Fruit fly (Drosophila melanogaster): ENCODE data around the gene CG33116.

Gene CG33116

DNA sequence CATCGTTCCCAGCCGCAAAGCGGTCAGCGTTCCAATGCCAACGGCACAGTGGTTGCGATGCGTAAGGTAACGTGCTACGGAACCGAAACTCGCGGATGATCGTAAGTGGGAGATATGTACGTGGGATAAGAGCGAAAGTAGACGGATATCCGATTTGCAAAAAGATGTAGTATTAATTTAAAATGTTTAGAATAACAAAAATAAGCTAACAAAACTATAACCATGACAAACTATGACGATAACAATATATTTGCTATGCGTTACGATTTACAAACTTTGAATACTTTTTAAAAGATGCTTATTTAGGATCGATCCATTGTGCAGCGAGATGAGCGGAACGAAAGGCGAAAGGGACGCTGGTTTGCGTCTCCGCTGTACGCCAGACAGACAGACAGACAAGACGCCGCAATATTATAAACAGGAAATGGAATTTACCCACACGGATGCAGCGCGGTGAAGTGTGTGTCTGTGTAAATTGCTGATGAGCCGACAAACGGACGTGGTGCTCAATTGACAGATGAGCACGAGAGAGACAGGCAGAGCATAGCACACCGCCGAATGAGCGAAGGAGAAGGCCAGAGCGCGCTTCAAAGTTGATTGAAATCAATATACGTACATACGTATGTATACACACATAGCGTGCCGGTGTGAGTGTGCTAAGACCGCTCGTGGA lies 42.5 kb downstream of the CG33116 start (continued):
- no peak for TF ChIP-seq pan (optimal IDR thresholded peaks at IDR 0.05)
- TF ChIP-seq pan (GFP tag; optimal IDR thresholded peaks at IDR 0.05 in 1 of 2, IDR thresholded peaks at IDR 0.05 in 1 of 2) = peak in 1 of 2 experiments; percentile 95
- peak; percentile 97 for TF ChIP-seq esg (GFP tag; conservative IDR thresholded peaks at IDR 0.05)
- peak; percentile 82 for TF ChIP-seq ftz-f1 (GFP tag; optimal IDR thresholded peaks at IDR 0.05)
- TF ChIP-seq CG10543 (GFP tag; optimal IDR thresholded peaks at IDR 0.05) = peak; percentile 93
- peak; percentile 98 for TF ChIP-seq bcd (GFP tag; optimal IDR thresholded peaks at IDR 0.05)
- peak; percentile 89 for TF ChIP-seq peb (GFP tag; IDR thresholded peaks at IDR 0.05)
- TF ChIP-seq ATbp (GFP tag; optimal IDR thresholded peaks at IDR 0.05) = peak; percentile 88
- TF ChIP-seq CG14014 (GFP tag; IDR thresholded peaks at IDR 0.05) = peak; percentile 94
- TF ChIP-seq NC2β (GFP tag; optimal IDR thresholded peaks at IDR 0.05) = peak; percentile 94
- TF ChIP-seq org-1 (GFP tag; optimal IDR thresholded peaks at IDR 0.05) = peak; percentile 97
- TF ChIP-seq CG12155 (GFP tag; optimal IDR thresholded peaks at IDR 0.05) = peak; percentile 94
- TF ChIP-seq CG7556 (GFP tag; optimal IDR thresholded peaks at IDR 0.05) = peak; percentile 98
- peak; percentile 24 for TF ChIP-seq YL-1 (GFP tag; optimal IDR thresholded peaks at IDR 0.05)
- no peak; the same call in 1 of the 2 replicates for TF ChIP-seq dati (GFP tag; IDR thresholded peaks at IDR 0.05)
- TF ChIP-seq CG7372 (GFP tag; IDR thresholded peaks at IDR 0.05) = peak; percentile 94
- TF ChIP-seq Trl (optimal IDR thresholded peaks at IDR 0.05) = peak; percentile 84 to 89
- TF ChIP-seq Trl (GFP tag; optimal IDR thresholded peaks at IDR 0.05) = peak; percentile 92
- peak; percentile 87 for TF ChIP-seq gcm2 (GFP tag; optimal IDR thresholded peaks at IDR 0.05)
- TF ChIP-seq Mes4 (GFP tag; optimal IDR thresholded peaks at IDR 0.05) = peak; percentile 93
- TF ChIP-seq sc (optimal IDR thresholded peaks at IDR 0.05) = no peak
- peak; percentile 91 for TF ChIP-seq sc (GFP tag; optimal IDR thresholded peaks at IDR 0.05)
- peak; percentile 96 for TF ChIP-seq trh (GFP tag; optimal IDR thresholded peaks at IDR 0.05)
- TF ChIP-seq sisA (GFP tag; IDR thresholded peaks at IDR 0.05) = peak; percentile 94
- peak; percentile 89 for TF ChIP-seq sima (GFP tag; optimal IDR thresholded peaks at IDR 0.05)
- peak; percentile 63 for TF ChIP-seq CG43689 (GFP tag; IDR thresholded peaks at IDR 0.05)
- peak; percentile 77 for TF ChIP-seq CG1832 (GFP tag; optimal IDR thresholded peaks at IDR 0.05)
- TF ChIP-seq Fer3 (tag; optimal IDR thresholded peaks at IDR 0.05) = peak; percentile 92
- peak; percentile 96 for TF ChIP-seq grau (tag; optimal IDR thresholded peaks at IDR 0.05)
- peak; percentile 98 for TF ChIP-seq Meics (GFP tag; optimal IDR thresholded peaks at IDR 0.05)
- peak; percentile 91 for TF ChIP-seq CG8290 (GFP tag; optimal IDR thresholded peaks at IDR 0.05)
- TF ChIP-seq CG8290 (tag; optimal IDR thresholded peaks at IDR 0.05) = peak; percentile 89 to 94
- TF ChIP-seq wek (GFP tag; optimal IDR thresholded peaks at IDR 0.05) = peak; percentile 64
- peak; percentile 88 for TF ChIP-seq CG3838 (GFP tag; optimal IDR thresholded peaks at IDR 0.05)
- TF ChIP-seq ap (GFP tag; IDR thresholded peaks at IDR 0.05) = peak; percentile 85
- TF ChIP-seq CG12744 (GFP tag; optimal IDR thresholded peaks at IDR 0.05) = peak; percentile 96
- TF ChIP-seq vvl (GFP tag; IDR thresholded peaks at IDR 0.05) = peak; percentile 92
- TF ChIP-seq Hey (tag; optimal IDR thresholded peaks at IDR 0.05) = peak; percentile 63
- peak; percentile 85 for TF ChIP-seq Hand (GFP tag; optimal IDR thresholded peaks at IDR 0.05)
- peak; percentile 94 for TF ChIP-seq CG31224 (GFP tag; IDR thresholded peaks at IDR 0.05)
- peak; percentile 91 for TF ChIP-seq CG34422 (GFP tag; IDR thresholded peaks at IDR 0.05)
- TF ChIP-seq CG12236 (GFP tag; optimal IDR thresholded peaks at IDR 0.05) = peak; percentile 90
- peak; percentile 94 for TF ChIP-seq CG11456 (GFP tag; IDR thresholded peaks at IDR 0.05)
- TF ChIP-seq phol (tag; optimal IDR thresholded peaks at IDR 0.05) = peak; percentile 97
- no peak for TF ChIP-seq CG2129 (GFP tag; IDR thresholded peaks at IDR 0.05; ENCODE audit: partially characterized antibody)
- peak; percentile 77 for TF ChIP-seq CG15479 (GFP tag; optimal IDR thresholded peaks at IDR 0.05)
- no peak for TF ChIP-seq cad (GFP tag; optimal IDR thresholded peaks at IDR 0.05)
- TF ChIP-seq tio (GFP tag; optimal IDR thresholded peaks at IDR 0.05) = peak; percentile 97
- TF ChIP-seq CG9437 (GFP tag; optimal IDR thresholded peaks at IDR 0.05) = peak; percentile 94
- no peak for TF ChIP-seq sna (GFP tag; IDR thresholded peaks at IDR 0.05; ENCODE audit: partially characterized antibody)
- peak; percentile 94 for TF ChIP-seq Xrp1 (GFP tag; IDR thresholded peaks at IDR 0.05)
- TF ChIP-seq CG10209 (GFP tag; optimal IDR thresholded peaks at IDR 0.05) = peak; percentile 99
